Worm (Caenorhabditis elegans): ENCODE measurements around the gene F14H12.8.

ce11 chrX:4367414-4367813, 2.6 kb upstream of the F14H12.8 start, which contains the start of gene R160.10:
- TF ChIP-seq hnd-1 (tag; optimal IDR thresholded peaks at IDR 0.05), result no peak
- TF ChIP-seq ceh-13 (GFP tag; optimal IDR thresholded peaks at IDR 0.05), result no peak
- TF ChIP-seq scrt-1 (GFP tag; IDR thresholded peaks at IDR 0.05), result no peak
- TF ChIP-seq ama-1 (optimal IDR thresholded peaks at IDR 0.05), result no peak
- TF ChIP-seq tbx-11 (GFP tag; IDR thresholded peaks at IDR 0.05), result no peak
- no peak for TF ChIP-seq ets-7 (tag; optimal IDR thresholded peaks at IDR 0.05)
- TF ChIP-seq tbx-37 (GFP tag; conservative IDR thresholded peaks at IDR 0.05), result no peak

All from whole organism, early embryonic.